Worm (Caenorhabditis elegans) whole organism, L4 larva: ENCODE measurements around the gene fbxl-5.

ENCODE experiments used
- F44E2.7 ChIP-seq: fragments of 200-800 bp; sonication (Bioruptor generic); IDR thresholded peaks from 2 replicates; pipeline ENCODE4 v2.1.2; 2022; ENCODE audit warnings: missing genetic modification characterization, missing compliant biosample characterization
- F49E8.2 ChIP-seq: sonication (generic microtip); optimal IDR thresholded peaks from 2 replicates; lab custom pipeline; 2016; ENCODE audit warnings: missing compliant biosample characterization, mild to moderate bottlenecking, missing genetic modification characterization, borderline replicate concordance
- Y105C5A.15 ChIP-seq: fragments of 200-800 bp; sonication (Bioruptor generic); IDR thresholded peaks from 2 replicates; pipeline ENCODE4 v1.3.6; 2022; ENCODE audit warnings: missing genetic modification characterization, missing compliant biosample characterization
- aha-1 ChIP-seq: fragments of 150-350 bp; peaks from one replicate; lab custom pipeline; 2014; ENCODE audit warnings: missing biosample characterization, missing genetic modification characterization
- ceh-20 ChIP-seq: fragments of 200-800 bp; sonication (Bioruptor generic); IDR thresholded peaks from 2 replicates; pipeline ENCODE4 v1.3.6; 2022; ENCODE audit warnings: missing genetic modification reagents, missing genetic modification characterization, missing compliant biosample characterization
- daf-12 ChIP-seq: fragments of 150-350 bp; optimal IDR thresholded peaks from 2 replicates; lab custom pipeline; 2014; ENCODE audit warnings: missing biosample characterization, missing genetic modification reagents, missing genetic modification characterization
- daf-16 ChIP-seq, 3 experiments: sonication (generic microtip); optimal IDR thresholded peaks; 2 replicates each; lab custom pipeline; 2016 to 2017; ENCODE audit warnings: missing genetic modification characterization in 3 of 3, missing genetic modification reagents in 3 of 3, mild to moderate bottlenecking in 2 of 3, missing compliant biosample characterization in 2 of 3, missing biosample characterization in 1 of 3, moderate library complexity in 1 of 3
- daf-8 ChIP-seq: fragments of 200-800 bp; sonication (Bioruptor generic); IDR thresholded peaks from 2 replicates; pipeline ENCODE4 v1.3.6; 2022; ENCODE audit warnings: missing genetic modification characterization, missing compliant biosample characterization
- dmd-6 ChIP-seq: fragments of 200-800 bp; sonication (Bioruptor generic); IDR thresholded peaks from 2 replicates; pipeline ENCODE4 v1.3.6; 2022; ENCODE audit warnings: missing genetic modification reagents, missing genetic modification characterization, missing compliant biosample characterization
- dpl-1 ChIP-seq: fragments of 150-350 bp; optimal IDR thresholded peaks from 2 replicates; lab custom pipeline; 2014; ENCODE audit warnings: missing biosample characterization, missing genetic modification reagents, missing genetic modification characterization
- dve-1 ChIP-seq: sonication (generic microtip); optimal IDR thresholded peaks from 2 replicates; lab custom pipeline; 2017; ENCODE audit warnings: antibody characterized with exemption, mild to moderate bottlenecking, missing genetic modification characterization, missing compliant biosample characterization; ENCODE audit not compliant: insufficient read depth
- fkh-10 ChIP-seq: fragments of 150-350 bp; optimal IDR thresholded peaks from 2 replicates; lab custom pipeline; 2014; ENCODE audit warnings: missing biosample characterization, missing genetic modification reagents, missing genetic modification characterization
- hlh-11 ChIP-seq: fragments of 200-800 bp; sonication (Bioruptor generic); optimal IDR thresholded peaks from 2 replicates; lab custom pipeline; 2018; ENCODE audit warnings: mild to moderate bottlenecking, missing genetic modification characterization, missing compliant biosample characterization
- hlh-30 ChIP-seq: sonication (generic microtip); optimal IDR thresholded peaks from 2 replicates; lab custom pipeline; 2017; ENCODE audit warnings: antibody characterized with exemption, mild to moderate bottlenecking, missing genetic modification characterization, missing compliant biosample characterization; ENCODE audit not compliant: insufficient read depth
- hmg-1.1 ChIP-seq: fragments of 200-800 bp; sonication (Bioruptor generic); IDR thresholded peaks from 2 replicates; pipeline ENCODE4 v1.3.6; 2022; ENCODE audit warnings: missing genetic modification reagents, missing genetic modification characterization, missing compliant biosample characterization
- lin-13 ChIP-seq: fragments of 150-350 bp; optimal IDR thresholded peaks from 2 replicates; lab custom pipeline; 2014; ENCODE audit warnings: missing biosample characterization, missing genetic modification reagents, missing genetic modification characterization
- lsy-2 ChIP-seq, 2 experiments: fragments of 150-350 bp in 1 of 2; sonication (generic microtip) in 1 of 2; optimal IDR thresholded peaks; 2 replicates each; lab custom pipeline; 2014 to 2017; ENCODE audit warnings: missing biosample characterization in 2 of 2, missing genetic modification characterization in 2 of 2
- madf-9 ChIP-seq: fragments of 200-800 bp; sonication (Bioruptor generic); conservative IDR thresholded peaks from 2 replicates; pipeline ENCODE4 v1.3.6; 2022; ENCODE audit warnings: missing genetic modification reagents, missing genetic modification characterization, missing compliant biosample characterization
- mdl-1 ChIP-seq, 2 experiments: fragments of 150-350 bp in 1 of 2; sonication (generic microtip) in 1 of 2; optimal IDR thresholded peaks; 2 replicates each; lab custom pipeline; 2014 to 2017; ENCODE audit warnings: missing biosample characterization in 2 of 2, missing genetic modification characterization in 2 of 2
- mep-1 ChIP-seq: fragments of 150-350 bp; sonication (generic microtip); optimal IDR thresholded peaks from 3 replicates; lab custom pipeline; 2014; ENCODE audit warnings: missing biosample characterization, missing genetic modification characterization
- nhr-102 ChIP-seq: sonication (generic microtip); optimal IDR thresholded peaks from 2 replicates; lab custom pipeline; 2016; ENCODE audit warnings: mild to moderate bottlenecking, missing genetic modification characterization, moderate library complexity, missing compliant biosample characterization
- nhr-11 ChIP-seq: fragments of 150-350 bp; optimal IDR thresholded peaks from 2 replicates; lab custom pipeline; 2014; ENCODE audit warnings: missing biosample characterization, missing genetic modification characterization
- nhr-111 ChIP-seq: fragments of 200-800 bp; sonication (Bioruptor generic); optimal IDR thresholded peaks from 2 replicates; lab custom pipeline; 2018; ENCODE audit warnings: mild to moderate bottlenecking, missing genetic modification characterization, missing compliant biosample characterization
- nhr-237 ChIP-seq: sonication (generic microtip); optimal IDR thresholded peaks from 2 replicates; lab custom pipeline; 2017; ENCODE audit warnings: missing biosample characterization, missing genetic modification characterization
- nhr-28 ChIP-seq: fragments of 150-350 bp; optimal IDR thresholded peaks from 2 replicates; lab custom pipeline; 2014; ENCODE audit warnings: missing biosample characterization, missing genetic modification characterization
- nhr-6 ChIP-seq: fragments of 150-350 bp; optimal IDR thresholded peaks from 2 replicates; lab custom pipeline; 2014; ENCODE audit warnings: missing biosample characterization, missing genetic modification characterization
- nhr-77 ChIP-seq: fragments of 150-350 bp; optimal IDR thresholded peaks from 2 replicates; lab custom pipeline; 2014; ENCODE audit warnings: missing biosample characterization, missing genetic modification characterization
- php-3 ChIP-seq: fragments of 200-800 bp; sonication (Bioruptor generic); IDR thresholded peaks from 2 replicates; pipeline ENCODE4 v1.3.6; 2022; ENCODE audit warnings: missing genetic modification reagents, missing genetic modification characterization, missing compliant biosample characterization
- pqm-1 ChIP-seq: sonication (generic microtip); optimal IDR thresholded peaks from 2 replicates; lab custom pipeline; 2017; ENCODE audit warnings: missing biosample characterization, missing genetic modification characterization
- rbr-2 ChIP-seq: sonication (generic microtip); optimal IDR thresholded peaks from 2 replicates; lab custom pipeline; 2016; ENCODE audit warnings: missing genotype, missing genetic modification characterization, missing compliant biosample characterization
- sdz-12 ChIP-seq: fragments of 200-800 bp; sonication (Bioruptor generic); optimal IDR thresholded peaks from 2 replicates; lab custom pipeline; 2018; ENCODE audit warnings: mild to moderate bottlenecking, missing genetic modification characterization, missing compliant biosample characterization
- unc-130 ChIP-seq: sonication (generic microtip); optimal IDR thresholded peaks from 2 replicates; lab custom pipeline; 2016; ENCODE audit warnings: missing genetic modification reagents, missing genetic modification characterization, missing compliant biosample characterization
- unc-62 ChIP-seq, 3 experiments: fragments of 150-350 bp in 1 of 3; sonication (generic microtip); optimal IDR thresholded peaks in 2 of 3; peaks in 1 of 3; 1 replicate in 1 of 3; 2 replicates in 2 of 3; lab custom pipeline; 2014 to 2017; ENCODE audit warnings: missing biosample characterization in 3 of 3, missing genetic modification characterization in 3 of 3, missing genetic modification reagents in 3 of 3, missing genotype in 1 of 3
- zag-1 ChIP-seq: fragments of 150-350 bp; optimal IDR thresholded peaks from 2 replicates; lab custom pipeline; 2014; ENCODE audit warnings: missing biosample characterization, missing genetic modification characterization
- zfp-2 ChIP-seq: sonication (generic microtip); optimal IDR thresholded peaks from 2 replicates; lab custom pipeline; 2016; ENCODE audit warnings: mild to moderate bottlenecking, missing genetic modification characterization, missing compliant biosample characterization
- zip-2 ChIP-seq: fragments of 150-350 bp; optimal IDR thresholded peaks from 2 replicates; lab custom pipeline; 2014; ENCODE audit warnings: missing biosample characterization, missing genetic modification characterization
- ztf-11 ChIP-seq: fragments of 150-350 bp; optimal IDR thresholded peaks from 2 replicates; lab custom pipeline; 2014; ENCODE audit warnings: missing biosample characterization, missing genetic modification characterization

The fbxl-5 gene

ce11 chrV:7754557-7754956 is 11.8 kb downstream of the fbxl-5 start, which contains the start of gene T05B11.4:
T05B11.4 (minus strand) TSS chrV:7754657.
- TF ChIP-seq zip-2 (tag; lab: Kevin White, UChicago) (no peak), nhr-77 (tag; lab: Kevin White, UChicago) (no peak), F49E8.2 (tag; lab: Kevin White, UChicago) (no peak), ztf-11 (tag; lab: Kevin White, UChicago) (no peak), nhr-28 (tag; lab: Kevin White, UChicago) (no peak), daf-8 (no peak), lsy-2 (tag; optimal IDR thresholded peaks at IDR 0.05; lab: Kevin White, UChicago) (no peak), php-3 (no peak)

- TF ChIP-seq daf-16 (GFP tag; optimal IDR thresholded peaks at IDR 0.05; lab: Kevin White, UChicago) (no peak), daf-16 (tag; optimal IDR thresholded peaks at IDR 0.05; lab: Kevin White, UChicago) (peak; percentile 56), pqm-1 (tag; lab: Kevin White, UChicago) (peak; percentile 38), nhr-111 (no peak), sdz-12 (no peak), dpl-1 (GFP tag; lab: Kevin White, UChicago) (no peak)
These were observed 13.3 kb downstream of the fbxl-5 start for ce11 chrV:7755991-7756390.

- TF ChIP-seq daf-12 (tag; lab: Kevin White, UChicago) (no peak), nhr-28 (tag; lab: Kevin White, UChicago) (peak; percentile 76), dmd-6 (GFP tag; lab: Robert Waterston, UW) (peak; percentile 57), zag-1 (no peak), madf-9 (no peak), daf-16 (GFP tag; optimal IDR thresholded peaks at IDR 0.05; lab: Kevin White, UChicago) (peak in 1 of 2 experiments; percentile 92), daf-16 (tag; optimal IDR thresholded peaks at IDR 0.05; lab: Kevin White, UChicago) (peak; percentile 87), lin-13 (GFP tag; lab: Kevin White, UChicago) (no peak), dpl-1 (GFP tag; lab: Kevin White, UChicago) (peak; percentile 17), zfp-2 (tag; lab: Kevin White, UChicago) (no peak), aha-1 (tag; lab: Kevin White, UChicago) (peak; percentile 92), nhr-237 (tag; lab: Kevin White, UChicago) (no peak), hlh-11 (tag; lab: Kevin White, UChicago) (peak; percentile 61), nhr-6 (tag; lab: Kevin White, UChicago) (no peak), ceh-20 (peak; percentile 57; the same call in 1 of the 2 replicates), F44E2.7 (no peak), dve-1 (tag; lab: Kevin White, UChicago) (peak; percentile 41), mep-1 (tag; lab: Kevin White, UChicago) (peak; percentile 63), nhr-102 (tag; lab: Kevin White, UChicago) (no peak), lsy-2 (tag; optimal IDR thresholded peaks at IDR 0.05; lab: Kevin White, UChicago) (peak in 1 of 2 experiments; percentile 52), rbr-2 (tag; lab: Kevin White, UChicago) (peak; percentile 52), unc-62 (GFP tag; optimal IDR thresholded peaks at IDR 0.05 in 1 of 2; lab: Kevin White, UChicago) (peak in 1 of 2 experiments; percentile 99), unc-62 (tag; optimal IDR thresholded peaks at IDR 0.05; lab: Kevin White, UChicago) (no peak), fkh-10 (GFP tag; lab: Kevin White, UChicago) (peak; percentile 2), hlh-30 (peak; percentile 82), Y105C5A.15 (GFP tag; lab: Robert Waterston, UW) (no peak), nhr-11 (peak; percentile 78), hmg-1.1 (GFP tag; lab: Robert Waterston, UW) (0 out of 2 replicates have a peak, but pooled peaks have one; percentile 37), mdl-1 (tag; optimal IDR thresholded peaks at IDR 0.05; lab: Kevin White, UChicago) (peak in 1 of 2 experiments; percentile 86), unc-130 (GFP tag; lab: Kevin White, UChicago) (no peak)
These were observed 16.6 kb downstream of the fbxl-5 start for ce11 chrV:7759270-7759669.
